Fruit fly (Drosophila melanogaster): ENCODE data around the gene CG7582.

Gene CG7582

dm6 chr3R:29671060-29671707 is 10.9 kb downstream of the CG7582 start, which contains the start of gene Obp99a:
TSS of gene Obp99a (plus strand) at chr3R:29671657.
- peak in 1 of 2 experiments; percentile 32 for TF ChIP-seq foxo (GFP tag; optimal IDR thresholded peaks at IDR 0.05)
- no peak for TF ChIP-seq Rel (GFP tag; optimal IDR thresholded peaks at IDR 0.05)
- TF ChIP-seq Rel (tag; optimal IDR thresholded peaks at IDR 0.05), result peak; percentile 76
- TF ChIP-seq woc (GFP tag; optimal IDR thresholded peaks at IDR 0.05), result no peak
- no peak for TF ChIP-seq sage (GFP tag; optimal IDR thresholded peaks at IDR 0.05)
- TF ChIP-seq pan (optimal IDR thresholded peaks at IDR 0.05), result no peak
- no peak for TF ChIP-seq rgr (GFP tag; optimal IDR thresholded peaks at IDR 0.05)
- TF ChIP-seq h (GFP tag; optimal IDR thresholded peaks at IDR 0.05), result peak; percentile 22
- TF ChIP-seq dl (GFP tag; optimal IDR thresholded peaks at IDR 0.05; ENCODE audit: insufficient read depth in 1 of 2, partially characterized antibody in 2 of 2), result no peak
- TF ChIP-seq sv (GFP tag; optimal IDR thresholded peaks at IDR 0.05), result no peak

DNA sequence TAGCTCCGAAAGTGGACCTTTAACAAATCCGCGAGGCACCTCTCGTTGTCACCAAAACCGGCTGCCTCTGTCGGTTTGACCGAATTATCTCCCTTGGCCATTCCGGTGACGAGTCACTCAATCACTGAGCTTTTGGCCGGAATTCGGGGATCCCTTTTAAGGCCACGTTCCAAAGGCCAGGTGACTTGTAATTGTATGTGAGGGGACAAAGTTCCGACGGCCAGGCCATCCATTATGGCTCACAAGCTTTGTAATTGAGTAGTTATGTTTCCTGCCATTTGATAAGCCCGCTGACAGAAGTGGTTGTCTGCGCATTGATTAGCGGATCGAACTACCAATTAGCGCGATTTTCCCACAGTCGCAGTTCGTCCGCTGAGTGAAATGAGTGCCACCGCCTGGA is 13.3 kb downstream of the CG7582 start, which contains the start of the genes ppk20 and ppk30:
TSS of gene ppk20 (minus strand) at position 101 of the 400 bp plus-strand sequence.
TSS of gene ppk30 (plus strand) at position 373 of the 400 bp plus-strand sequence.
- TF ChIP-seq Abd-B (GFP tag; optimal IDR thresholded peaks at IDR 0.05) (no peak), Dif (GFP tag; optimal IDR thresholded peaks at IDR 0.05; ENCODE audit: partially characterized antibody) (no peak), Jra (GFP tag; optimal IDR thresholded peaks at IDR 0.05) (no peak), CrebA (GFP tag; optimal IDR thresholded peaks at IDR 0.05; ENCODE audit: borderline replicate concordance) (no peak), fru (GFP tag; optimal IDR thresholded peaks at IDR 0.05) (no peak), usp (GFP tag; optimal IDR thresholded peaks at IDR 0.05) (no peak), tai (GFP tag; optimal IDR thresholded peaks at IDR 0.05) (no peak), sv (GFP tag; optimal IDR thresholded peaks at IDR 0.05) (no peak), Dfd (GFP tag; optimal IDR thresholded peaks at IDR 0.05) (no peak), ey (GFP tag; optimal IDR thresholded peaks at IDR 0.05) (no peak), Rel (GFP tag; optimal IDR thresholded peaks at IDR 0.05) (no peak), Rel (tag; optimal IDR thresholded peaks at IDR 0.05) (no peak), brk (GFP tag; optimal IDR thresholded peaks at IDR 0.05) (no peak)

- no peak for TF ChIP-seq Rel (GFP tag; optimal IDR thresholded peaks at IDR 0.05)
- TF ChIP-seq Rel (tag; optimal IDR thresholded peaks at IDR 0.05), result no peak
- no peak for TF ChIP-seq OdsH (GFP tag; optimal IDR thresholded peaks at IDR 0.05)
- no peak for TF ChIP-seq jim (GFP tag; optimal IDR thresholded peaks at IDR 0.05)
- no peak for TF ChIP-seq CrebA (GFP tag; optimal IDR thresholded peaks at IDR 0.05; ENCODE audit: borderline replicate concordance)
- no peak for TF ChIP-seq brk (GFP tag; optimal IDR thresholded peaks at IDR 0.05)
- no peak for TF ChIP-seq sage (GFP tag; optimal IDR thresholded peaks at IDR 0.05)
- no peak for TF ChIP-seq br (GFP tag; optimal IDR thresholded peaks at IDR 0.05)
- TF ChIP-seq Hr78 (GFP tag; optimal IDR thresholded peaks at IDR 0.05), result no peak
- no peak for TF ChIP-seq GATAd (GFP tag; optimal IDR thresholded peaks at IDR 0.05)
- TF ChIP-seq lola (GFP tag; optimal IDR thresholded peaks at IDR 0.05), result no peak
- TF ChIP-seq Mio (GFP tag; optimal IDR thresholded peaks at IDR 0.05), result no peak
- TF ChIP-seq ey (GFP tag; optimal IDR thresholded peaks at IDR 0.05), result no peak
- no peak for TF ChIP-seq Abd-B (GFP tag; optimal IDR thresholded peaks at IDR 0.05)
- TF ChIP-seq Hnf4 (GFP tag; optimal IDR thresholded peaks at IDR 0.05), result no peak
- TF ChIP-seq Vsx2 (GFP tag; optimal IDR thresholded peaks at IDR 0.05; ENCODE audit: partially characterized antibody), result no peak
Measured at dm6 chr3R:29664183-29664829, 17.8 kb downstream of the CG7582 start, which contains the start of gene ppk21. TSS of gene ppk21 (plus strand) at chr3R:29664779.

dm6 chr3R:29659950-29660349 is 22.1 kb downstream of the CG7582 start, which contains the start of gene Dop1R2:
TSS of gene Dop1R2 (minus strand) at chr3R:29659984.
- TF ChIP-seq jim (GFP tag; optimal IDR thresholded peaks at IDR 0.05) (no peak), Dfd (GFP tag; optimal IDR thresholded peaks at IDR 0.05) (no peak), Vsx2 (GFP tag; optimal IDR thresholded peaks at IDR 0.05; ENCODE audit: partially characterized antibody) (no peak), OdsH (GFP tag; optimal IDR thresholded peaks at IDR 0.05) (no peak), sv (GFP tag; optimal IDR thresholded peaks at IDR 0.05) (no peak)

DNA sequence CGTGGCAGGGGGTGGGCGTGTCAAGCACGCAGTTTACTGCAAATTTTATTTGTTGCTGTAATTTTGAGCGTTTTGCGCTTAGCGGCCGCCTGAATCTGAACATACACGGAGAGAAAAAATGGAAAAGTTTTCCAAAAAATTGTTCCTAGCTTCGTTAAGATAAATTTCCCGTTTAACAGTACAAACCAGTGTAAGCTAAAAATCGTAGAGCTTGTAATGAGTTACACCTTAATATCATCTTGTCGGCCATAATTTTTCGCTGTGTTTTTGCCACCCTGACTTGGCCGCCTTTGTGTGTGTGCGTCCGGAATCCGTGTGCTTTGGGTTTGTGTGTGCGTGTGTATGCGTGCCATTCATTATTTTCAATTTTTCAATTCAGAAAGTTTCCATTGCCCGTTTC is 30.6 kb downstream of the CG7582 start:
- TF ChIP-seq HLH106 (tag; optimal IDR thresholded peaks at IDR 0.05) (no peak), sv (GFP tag; optimal IDR thresholded peaks at IDR 0.05) (no peak), h (GFP tag; optimal IDR thresholded peaks at IDR 0.05) (peak; percentile 1), foxo (GFP tag; optimal IDR thresholded peaks at IDR 0.05) (peak in 1 of 2 experiments; percentile 8), brk (GFP tag; optimal IDR thresholded peaks at IDR 0.05) (no peak), Rel (GFP tag; optimal IDR thresholded peaks at IDR 0.05) (no peak), Rel (tag; optimal IDR thresholded peaks at IDR 0.05) (no peak), CG9705 (GFP tag; optimal IDR thresholded peaks at IDR 0.05) (no peak), Dfd (GFP tag; optimal IDR thresholded peaks at IDR 0.05) (no peak), psq (GFP tag; optimal IDR thresholded peaks at IDR 0.05) (no peak), dl (GFP tag; optimal IDR thresholded peaks at IDR 0.05; ENCODE audit: insufficient read depth in 1 of 2, partially characterized antibody in 2 of 2) (no peak)
